Worm (Caenorhabditis elegans) whole organism, early embryonic: Measurements from ENCODE around the gene K12H6.4.

Experiments
- B0310.2 ChIP-seq: sonication (generic microtip); optimal IDR thresholded peaks from 2 replicates; lab custom pipeline; 2016; ENCODE audit warnings: mild to moderate bottlenecking, missing genetic modification characterization, missing compliant biosample characterization
- F13C5.2 ChIP-seq: sonication (generic microtip); optimal IDR thresholded peaks from 2 replicates; lab custom pipeline; 2017; ENCODE audit warnings: mild to moderate bottlenecking, missing genetic modification characterization, inconsistent platforms, missing compliant biosample characterization
- aly-1 ChIP-seq: sonication (generic microtip); optimal IDR thresholded peaks from 2 replicates; lab custom pipeline; 2016; ENCODE audit warnings: missing genetic modification characterization, missing compliant biosample characterization
- ama-1 ChIP-seq: fragments of 150-350 bp; optimal IDR thresholded peaks from 2 replicates; lab custom pipeline; 2014
- ceh-13 ChIP-seq: fragments of 200-800 bp; sonication (Bioruptor generic); optimal IDR thresholded peaks from 2 replicates; lab custom pipeline; 2018; ENCODE audit warnings: mild to moderate bottlenecking, missing genetic modification characterization, missing compliant biosample characterization
- ceh-36 ChIP-seq: sonication (generic microtip); optimal IDR thresholded peaks from 2 replicates; lab custom pipeline; 2016; ENCODE audit warnings: missing genetic modification characterization, inconsistent platforms, missing compliant biosample characterization
- ets-7 ChIP-seq: sonication (generic microtip); optimal IDR thresholded peaks from 2 replicates; lab custom pipeline; 2016; ENCODE audit warnings: missing genotype, missing genetic modification characterization, missing compliant biosample characterization
- flt-1 ChIP-seq: fragments of 200-800 bp; sonication (Bioruptor generic); IDR thresholded peaks from 2 replicates; pipeline ENCODE4 v1.3.6; 2022; ENCODE audit warnings: missing genetic modification characterization, missing compliant biosample characterization
- hmbx-1 ChIP-seq: sonication (generic microtip); optimal IDR thresholded peaks from 2 replicates; lab custom pipeline; 2016; ENCODE audit warnings: mild to moderate bottlenecking, missing genetic modification characterization, missing compliant biosample characterization
- hmg-4 ChIP-seq: fragments of 200-800 bp; sonication (Bioruptor generic); optimal IDR thresholded peaks from 2 replicates; lab custom pipeline; 2018; ENCODE audit warnings: mild to moderate bottlenecking, missing genetic modification characterization, missing compliant biosample characterization
- hnd-1 ChIP-seq: sonication (generic microtip); optimal IDR thresholded peaks from 2 replicates; lab custom pipeline; 2016; ENCODE audit warnings: missing genetic modification characterization, missing compliant biosample characterization
- pes-1 ChIP-seq: fragments of 200-800 bp; sonication (Bioruptor generic); IDR thresholded peaks from 2 replicates; pipeline ENCODE4 v1.3.6; 2022; ENCODE audit warnings: missing genetic modification reagents, missing genetic modification characterization, missing compliant biosample characterization
- scrt-1 ChIP-seq: fragments of 200-800 bp; sonication (Bioruptor generic); IDR thresholded peaks from 2 replicates; pipeline ENCODE4 v1.3.6; 2022; ENCODE audit warnings: missing genetic modification characterization, missing compliant biosample characterization
- sea-1 ChIP-seq: fragments of 200-800 bp; sonication (Bioruptor generic); conservative IDR thresholded peaks from 2 replicates; pipeline ENCODE4 v1.3.6; 2022; ENCODE audit warnings: missing genetic modification characterization, missing compliant biosample characterization
- tbx-11 ChIP-seq: fragments of 200-800 bp; sonication (Bioruptor generic); IDR thresholded peaks from 2 replicates; pipeline ENCODE4 v1.3.6; 2022; ENCODE audit warnings: missing genetic modification characterization, missing compliant biosample characterization
- tbx-37 ChIP-seq: fragments of 200-800 bp; sonication (Bioruptor generic); conservative IDR thresholded peaks from 2 replicates; pipeline ENCODE4 v1.3.6; 2022; ENCODE audit warnings: missing genetic modification reagents, missing genetic modification characterization, missing compliant biosample characterization
- tra-4 ChIP-seq: sonication (generic microtip); optimal IDR thresholded peaks from 2 replicates; lab custom pipeline; 2017; ENCODE audit warnings: missing genetic modification characterization, missing compliant biosample characterization

K12H6.4 gene

ce11 chrII:2815444-2815843 is 8.6 kb downstream of the K12H6.4 start, which contains the start of gene K12H6.2:
Gene K12H6.2, minus strand, starts transcription at chrII:2815544.
- TF ChIP-seq sea-1 (GFP tag; lab: Robert Waterston, UW) = no peak
- TF ChIP-seq ama-1 (lab: Kevin White, UChicago) = no peak
- no peak for TF ChIP-seq flt-1 (GFP tag; lab: Robert Waterston, UW)
- TF ChIP-seq ceh-13 (GFP tag; lab: Kevin White, UChicago) = no peak
- no peak for TF ChIP-seq tra-4 (tag; lab: Kevin White, UChicago)
- no peak for TF ChIP-seq aly-1 (tag; lab: Kevin White, UChicago)
- no peak for TF ChIP-seq hmbx-1 (tag; lab: Kevin White, UChicago)
- no peak for TF ChIP-seq hmg-4 (GFP tag; lab: Kevin White, UChicago)
- TF ChIP-seq ceh-36 (tag; lab: Kevin White, UChicago) = no peak
- no peak for TF ChIP-seq tbx-11
- no peak for TF ChIP-seq pes-1 (GFP tag; lab: Robert Waterston, UW)
- no peak for TF ChIP-seq F13C5.2 (tag; lab: Kevin White, UChicago)
- TF ChIP-seq hnd-1 = no peak
- TF ChIP-seq ets-7 (tag; lab: Kevin White, UChicago) = no peak

- no peak for TF ChIP-seq tbx-11
- no peak for TF ChIP-seq hmbx-1 (tag; lab: Kevin White, UChicago)
- no peak for TF ChIP-seq flt-1 (GFP tag; lab: Robert Waterston, UW)
- TF ChIP-seq hnd-1 = no peak
- no peak for TF ChIP-seq tra-4 (tag; lab: Kevin White, UChicago)
- TF ChIP-seq ama-1 (lab: Kevin White, UChicago) = no peak
- TF ChIP-seq hmg-4 (GFP tag; lab: Kevin White, UChicago) = no peak
- no peak for TF ChIP-seq ets-7 (tag; lab: Kevin White, UChicago)
- no peak for TF ChIP-seq pes-1 (GFP tag; lab: Robert Waterston, UW)
- no peak for TF ChIP-seq ceh-13 (GFP tag; lab: Kevin White, UChicago)
Measured at ce11 chrII:2815017-2815416, 9.1 kb downstream of the K12H6.4 start.

- no peak for TF ChIP-seq hmbx-1 (tag; lab: Kevin White, UChicago)
- no peak for TF ChIP-seq scrt-1 (GFP tag; lab: Robert Waterston, UW)
- no peak for TF ChIP-seq ets-7 (tag; lab: Kevin White, UChicago)
- no peak for TF ChIP-seq aly-1 (tag; lab: Kevin White, UChicago)
- TF ChIP-seq tra-4 (tag; lab: Kevin White, UChicago) = no peak
- TF ChIP-seq F13C5.2 (tag; lab: Kevin White, UChicago) = no peak
- no peak for TF ChIP-seq B0310.2 (tag; lab: Kevin White, UChicago)
- no peak for TF ChIP-seq sea-1 (GFP tag; lab: Robert Waterston, UW)
- no peak for TF ChIP-seq tbx-37 (GFP tag; lab: Robert Waterston, UW)
- no peak for TF ChIP-seq tbx-11
- no peak for TF ChIP-seq hnd-1
- no peak for TF ChIP-seq flt-1 (GFP tag; lab: Robert Waterston, UW)
- TF ChIP-seq hmg-4 (GFP tag; lab: Kevin White, UChicago) = no peak
- no peak for TF ChIP-seq ama-1 (lab: Kevin White, UChicago)
- no peak for TF ChIP-seq ceh-13 (GFP tag; lab: Kevin White, UChicago)
- no peak for TF ChIP-seq pes-1 (GFP tag; lab: Robert Waterston, UW)
- TF ChIP-seq ceh-36 (tag; lab: Kevin White, UChicago) = no peak
Measured at ce11 chrII:2807674-2808206, 16.3 kb downstream of the K12H6.4 start, which contains the start of gene K12H6.12. Gene K12H6.12, plus strand, starts transcription at chrII:2808156.

- no peak for TF ChIP-seq hmbx-1 (tag; lab: Kevin White, UChicago)
- TF ChIP-seq aly-1 (tag; lab: Kevin White, UChicago) = no peak
- TF ChIP-seq tra-4 (tag; lab: Kevin White, UChicago) = no peak
- no peak for TF ChIP-seq ama-1 (lab: Kevin White, UChicago)
- TF ChIP-seq hmg-4 (GFP tag; lab: Kevin White, UChicago) = no peak
- TF ChIP-seq pes-1 (GFP tag; lab: Robert Waterston, UW) = no peak
- TF ChIP-seq ets-7 (tag; lab: Kevin White, UChicago) = no peak
- no peak for TF ChIP-seq ceh-36 (tag; lab: Kevin White, UChicago)
- TF ChIP-seq tbx-37 (GFP tag; lab: Robert Waterston, UW) = no peak
Measured at ce11 chrII:2805566-2805965, 18.5 kb downstream of the K12H6.4 start.

DNA sequence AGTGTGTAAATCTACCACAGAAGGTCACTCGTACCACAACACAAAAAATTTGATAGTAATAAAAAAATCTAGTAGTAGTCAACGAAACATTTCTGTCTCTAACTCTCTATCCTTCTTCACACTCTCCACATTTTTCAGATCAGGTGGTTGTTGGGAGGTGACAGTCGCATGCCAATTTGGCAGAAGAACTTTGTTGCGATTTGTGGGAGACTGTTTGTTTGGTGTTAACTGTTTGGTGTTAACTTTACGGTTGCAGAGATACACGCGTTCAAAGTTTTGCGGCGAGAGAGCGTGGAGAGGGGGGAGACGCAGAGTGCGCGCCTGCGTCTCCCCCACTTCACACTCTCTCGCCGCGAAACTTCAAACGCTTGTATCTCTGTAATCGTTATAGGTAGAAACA is 19.1 kb downstream of the K12H6.4 start:
- TF ChIP-seq tbx-37 (GFP tag; lab: Robert Waterston, UW) (no peak), aly-1 (tag; lab: Kevin White, UChicago) (no peak), hnd-1 (no peak), tra-4 (tag; lab: Kevin White, UChicago) (no peak), hmg-4 (GFP tag; lab: Kevin White, UChicago) (no peak), scrt-1 (GFP tag; lab: Robert Waterston, UW) (no peak), tbx-11 (no peak), F13C5.2 (tag; lab: Kevin White, UChicago) (no peak), B0310.2 (tag; lab: Kevin White, UChicago) (no peak), sea-1 (GFP tag; lab: Robert Waterston, UW) (no peak), ceh-36 (tag; lab: Kevin White, UChicago) (no peak), ets-7 (tag; lab: Kevin White, UChicago) (no peak), hmbx-1 (tag; lab: Kevin White, UChicago) (no peak), ceh-13 (GFP tag; lab: Kevin White, UChicago) (no peak), pes-1 (GFP tag; lab: Robert Waterston, UW) (no peak), ama-1 (lab: Kevin White, UChicago) (no peak), flt-1 (GFP tag; lab: Robert Waterston, UW) (no peak)

DNA sequence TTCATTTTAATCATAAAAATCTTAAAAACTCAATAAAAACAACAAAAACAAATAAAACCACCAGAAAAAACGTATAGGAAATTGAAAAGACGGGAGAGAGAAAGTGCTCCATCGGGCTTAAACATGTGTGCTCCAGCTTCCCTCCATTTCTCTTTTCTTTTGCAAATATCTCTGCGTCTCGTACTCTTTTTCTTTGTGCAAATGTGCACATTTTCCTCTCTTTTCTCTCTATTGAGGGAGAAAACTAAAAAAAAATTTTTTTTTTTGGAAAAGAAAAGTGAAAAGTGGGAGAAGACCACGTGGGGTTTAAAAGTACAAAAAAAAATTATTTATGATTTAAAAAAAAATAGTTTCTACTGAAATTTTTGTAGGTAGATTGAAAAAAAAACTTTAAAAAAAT is 19.8 kb downstream of the K12H6.4 start:
- TF ChIP-seq sea-1 (GFP tag; lab: Robert Waterston, UW) = no peak
- no peak for TF ChIP-seq ets-7 (tag; lab: Kevin White, UChicago)
- no peak for TF ChIP-seq tbx-37 (GFP tag; lab: Robert Waterston, UW)
- no peak for TF ChIP-seq B0310.2 (tag; lab: Kevin White, UChicago)
- TF ChIP-seq scrt-1 (GFP tag; lab: Robert Waterston, UW) = no peak
- no peak for TF ChIP-seq ama-1 (lab: Kevin White, UChicago)
- TF ChIP-seq tbx-11 = no peak
- no peak for TF ChIP-seq flt-1 (GFP tag; lab: Robert Waterston, UW)
- TF ChIP-seq aly-1 (tag; lab: Kevin White, UChicago) = no peak
- TF ChIP-seq hmbx-1 (tag; lab: Kevin White, UChicago) = no peak
- no peak for TF ChIP-seq hmg-4 (GFP tag; lab: Kevin White, UChicago)
- TF ChIP-seq F13C5.2 (tag; lab: Kevin White, UChicago) = no peak
- no peak for TF ChIP-seq ceh-13 (GFP tag; lab: Kevin White, UChicago)
